Fruit fly (Drosophila melanogaster) whole organism, adult: ENCODE data around the gene trio.

Experiments
- CG12768 ChIP-seq: fragments of 200-800 bp; sonication (Bioruptor generic); optimal IDR thresholded peaks from 2 replicates; lab custom pipeline; 2017; ENCODE audit warnings: missing biosample characterization, missing genetic modification characterization, mild to moderate bottlenecking, moderate library complexity, missing genetic modification reagents
- CG14711 ChIP-seq: fragments of 200-800 bp; sonication (Bioruptor generic); optimal IDR thresholded peaks from 2 replicates; lab custom pipeline; 2018; ENCODE audit warnings: missing biosample characterization, mild to moderate bottlenecking, missing genetic modification characterization, moderate library complexity
- CG1620 ChIP-seq: fragments of 200-800 bp; sonication (Bioruptor generic); optimal IDR thresholded peaks from 2 replicates; lab custom pipeline; 2016; ENCODE audit warnings: missing biosample characterization, missing genetic modification characterization
- CG33017 ChIP-seq: fragments of 200-800 bp; sonication (Bioruptor generic); optimal IDR thresholded peaks from 2 replicates; lab custom pipeline; 2018; ENCODE audit warnings: missing biosample characterization, mild to moderate bottlenecking, missing genetic modification characterization, moderate library complexity
- CG7101 ChIP-seq: fragments of 200-800 bp; sonication (Bioruptor generic); optimal IDR thresholded peaks from 2 replicates; lab custom pipeline; 2018; ENCODE audit warnings: missing biosample characterization, mild to moderate bottlenecking, missing genetic modification characterization, moderate library complexity
- Clk ChIP-seq: fragments of 200-800 bp; sonication (Bioruptor generic); optimal IDR thresholded peaks from 2 replicates; lab custom pipeline; 2017; ENCODE audit warnings: missing biosample characterization, missing genetic modification characterization
- Crg-1 ChIP-seq: fragments of 200-800 bp; sonication (Bioruptor generic); optimal IDR thresholded peaks from 2 replicates; lab custom pipeline; 2016; ENCODE audit warnings: missing biosample characterization, missing genetic modification characterization
- Hr96 ChIP-seq: fragments of 200-800 bp; sonication (Bioruptor generic); optimal IDR thresholded peaks from 2 replicates; lab custom pipeline; 2016; ENCODE audit warnings: missing biosample characterization, missing genetic modification characterization
- Mnt ChIP-seq: fragments of 200-800 bp; sonication (Bioruptor generic); optimal IDR thresholded peaks from 2 replicates; lab custom pipeline; 2016; ENCODE audit warnings: missing biosample characterization, mild to moderate bottlenecking, missing genetic modification characterization
- cnc ChIP-seq, 2 experiments: fragments of >200 bp; optimal IDR thresholded peaks; 2 replicates each; lab custom pipeline; 2017
- kay ChIP-seq: fragments of 200-800 bp; sonication (Bioruptor generic); peaks from one replicate; lab custom pipeline; 2016; ENCODE audit warnings: missing biosample characterization, missing genetic modification characterization, borderline replicate concordance
- tj ChIP-seq: fragments of 200-800 bp; sonication (Bioruptor generic); optimal IDR thresholded peaks from 3 replicates; lab custom pipeline; 2017; ENCODE audit warnings: missing biosample characterization, mild to moderate bottlenecking, missing genetic modification characterization, moderate library complexity
- toe ChIP-seq: fragments of 200-800 bp; sonication (Bioruptor generic); optimal IDR thresholded peaks from 2 replicates; lab custom pipeline; 2016; ENCODE audit warnings: missing biosample characterization, missing genetic modification characterization

dm6 chr3L:952152-952551 is 82.5 kb downstream of the trio start:
- TF ChIP-seq CG12768 (GFP tag; lab: Kevin White, UChicago) (no peak), Crg-1 (GFP tag; lab: Kevin White, UChicago) (no peak), CG14711 (tag; lab: Kevin White, UChicago) (no peak), CG33017 (tag; lab: Kevin White, UChicago) (no peak), tj (no peak), Hr96 (GFP tag; lab: Kevin White, UChicago) (no peak), CG1620 (GFP tag; lab: Kevin White, UChicago) (no peak), toe (GFP tag; lab: Kevin White, UChicago) (no peak), CG7101 (tag; lab: Kevin White, UChicago) (no peak), Clk (no peak), cnc (optimal IDR thresholded peaks at IDR 0.05; lab: Kevin White, UChicago) (no peak), Mnt (GFP tag; lab: Kevin White, UChicago) (no peak), kay (GFP tag; lab: Kevin White, UChicago) (no peak)
